Fruit fly (Drosophila melanogaster) whole organism: ENCODE results near the gene frm.

ENCODE experiments used
- CG8478 ChIP-seq: fragments of >200 bp; optimal IDR thresholded peaks from 2 replicates; lab custom pipeline; 2018; ENCODE audit warnings: inconsistent platforms
- Dll ChIP-seq: fragments of >200 bp; optimal IDR thresholded peaks from 2 replicates; lab custom pipeline; 2017
- EcR ChIP-seq, 2 experiments: fragments of >200 bp; optimal IDR thresholded peaks; 2 replicates each; lab custom pipeline; 2017; ENCODE audit warnings: missing biosample characterization in 2 of 2, missing genetic modification characterization in 2 of 2, missing genetic modification reagents in 2 of 2
- pan ChIP-seq: fragments of >200 bp; optimal IDR thresholded peaks from 2 replicates; lab custom pipeline; 2017
- psq ChIP-seq: fragments of >200 bp; optimal IDR thresholded peaks from 2 replicates; lab custom pipeline; 2017
- usp ChIP-seq: fragments of >200 bp; optimal IDR thresholded peaks from 2 replicates; lab custom pipeline; 2017; ENCODE audit warnings: missing biosample characterization, missing genetic modification characterization, mixed read lengths

- TF ChIP-seq pan (lab: Kevin White, UChicago): no peak
- no peak for TF ChIP-seq CG8478
- TF ChIP-seq psq: no peak
- TF ChIP-seq Dll (lab: Kevin White, UChicago): no peak
- TF ChIP-seq EcR (GFP tag; optimal IDR thresholded peaks at IDR 0.05; lab: Kevin White, UChicago): no peak
- no peak for TF ChIP-seq usp (GFP tag; lab: Kevin White, UChicago)
Measured at dm6 chr3L:5522904-5523428, 28.0 kb downstream of the frm start.
